Worm (Caenorhabditis elegans) whole organism, late embryonic: Measurements from ENCODE around the gene Y97E10AR.4.

Experiments used
- C08G9.2 ChIP-seq: sonication (generic microtip); optimal IDR thresholded peaks from 2 replicates; lab custom pipeline; 2016; ENCODE audit warnings: mild to moderate bottlenecking, missing genetic modification characterization, moderate library complexity, missing compliant biosample characterization
- C38D4.7 ChIP-seq: fragments of 200-800 bp; sonication (Bioruptor generic); optimal IDR thresholded peaks from 2 replicates; lab custom pipeline; 2018; ENCODE audit warnings: mild to moderate bottlenecking, missing genetic modification characterization, moderate library complexity, missing compliant biosample characterization
- F13H6.1 ChIP-seq: sonication (generic microtip); optimal IDR thresholded peaks from 2 replicates; lab custom pipeline; 2016; ENCODE audit warnings: missing genetic modification characterization, missing compliant biosample characterization
- K09A11.1 ChIP-seq: sonication (generic microtip); optimal IDR thresholded peaks from 2 replicates; lab custom pipeline; 2017; ENCODE audit warnings: antibody characterized with exemption, mild to moderate bottlenecking, missing genetic modification characterization, missing compliant biosample characterization; ENCODE audit not compliant: insufficient read depth
- ahr-1 ChIP-seq: sonication (generic microtip); optimal IDR thresholded peaks from 2 replicates; lab custom pipeline; 2016; ENCODE audit warnings: missing genetic modification characterization, missing compliant biosample characterization
- ceh-18 ChIP-seq: sonication (generic microtip); optimal IDR thresholded peaks from 2 replicates; lab custom pipeline; 2016; ENCODE audit warnings: missing genetic modification characterization, missing compliant biosample characterization
- ceh-22 ChIP-seq: sonication (generic microtip); optimal IDR thresholded peaks from 2 replicates; lab custom pipeline; 2017; ENCODE audit warnings: missing biosample characterization, missing genetic modification characterization
- ceh-24 ChIP-seq: sonication (generic microtip); optimal IDR thresholded peaks from 2 replicates; lab custom pipeline; 2016; ENCODE audit warnings: mild to moderate bottlenecking, missing genetic modification characterization, missing compliant biosample characterization
- ceh-30 ChIP-seq: fragments of 150-350 bp; optimal IDR thresholded peaks from 2 replicates; lab custom pipeline; 2014; ENCODE audit warnings: missing biosample characterization, missing genetic modification characterization
- ceh-45 ChIP-seq: fragments of 200-800 bp; sonication (Bioruptor generic); IDR thresholded peaks from 2 replicates; pipeline ENCODE4 v1.3.6; 2022; ENCODE audit warnings: missing genetic modification reagents, missing genetic modification characterization, missing compliant biosample characterization
- ceh-48 ChIP-seq: sonication (generic microtip); optimal IDR thresholded peaks from 2 replicates; lab custom pipeline; 2016; ENCODE audit warnings: missing genetic modification characterization, inconsistent platforms, missing compliant biosample characterization
- ceh-6 ChIP-seq: fragments of 200-800 bp; sonication (Bioruptor generic); optimal IDR thresholded peaks from 2 replicates; lab custom pipeline; 2018; ENCODE audit warnings: mild to moderate bottlenecking, missing genetic modification characterization, missing compliant biosample characterization
- ceh-9 ChIP-seq: sonication (generic microtip); optimal IDR thresholded peaks from 2 replicates; lab custom pipeline; 2016; ENCODE audit warnings: mild to moderate bottlenecking, missing genetic modification characterization, inconsistent platforms, missing compliant biosample characterization
- che-1 ChIP-seq: sonication (generic microtip); optimal IDR thresholded peaks from 2 replicates; lab custom pipeline; 2016; ENCODE audit warnings: mild to moderate bottlenecking, missing genetic modification characterization, missing compliant biosample characterization
- dmd-4 ChIP-seq: sonication (generic microtip); optimal IDR thresholded peaks from 2 replicates; lab custom pipeline; 2016; ENCODE audit warnings: borderline replicate concordance, missing genetic modification characterization, missing compliant biosample characterization
- dve-1 ChIP-seq: sonication (generic microtip); optimal IDR thresholded peaks from 2 replicates; lab custom pipeline; 2017; ENCODE audit warnings: antibody characterized with exemption, mild to moderate bottlenecking, missing genetic modification characterization, missing compliant biosample characterization
- elt-2 ChIP-seq: sonication (generic microtip); optimal IDR thresholded peaks from 2 replicates; lab custom pipeline; 2016; ENCODE audit warnings: missing genetic modification reagents, missing genetic modification characterization, missing compliant biosample characterization
- elt-4 ChIP-seq: sonication (generic microtip); optimal IDR thresholded peaks from 2 replicates; lab custom pipeline; 2016; ENCODE audit warnings: missing genetic modification characterization, missing compliant biosample characterization
- eyg-1 ChIP-seq: sonication (generic microtip); optimal IDR thresholded peaks from 2 replicates; lab custom pipeline; 2016; ENCODE audit warnings: missing genotype, missing genetic modification characterization, missing compliant biosample characterization
- fax-1 ChIP-seq: sonication (generic microtip); optimal IDR thresholded peaks from 2 replicates; lab custom pipeline; 2016; ENCODE audit warnings: missing genotype, missing genetic modification characterization, missing compliant biosample characterization
- fkh-10 ChIP-seq: fragments of 150-350 bp; optimal IDR thresholded peaks from 2 replicates; lab custom pipeline; 2014; ENCODE audit warnings: missing biosample characterization, missing genetic modification reagents, missing genetic modification characterization
- fkh-6 ChIP-seq: sonication (generic microtip); optimal IDR thresholded peaks from 2 replicates; lab custom pipeline; 2016; ENCODE audit warnings: missing genetic modification characterization, missing compliant biosample characterization
- hlh-15 ChIP-seq: sonication (generic microtip); optimal IDR thresholded peaks from 2 replicates; lab custom pipeline; 2016; ENCODE audit warnings: missing genetic modification characterization, missing compliant biosample characterization
- hlh-30 ChIP-seq: sonication (generic microtip); optimal IDR thresholded peaks from 2 replicates; lab custom pipeline; 2017; ENCODE audit warnings: antibody characterized with exemption, missing genetic modification characterization, missing compliant biosample characterization; ENCODE audit not compliant: insufficient read depth
- nhr-232 ChIP-seq: sonication (generic microtip); optimal IDR thresholded peaks from 2 replicates; lab custom pipeline; 2016; ENCODE audit warnings: missing genetic modification characterization, missing compliant biosample characterization
- pag-3 ChIP-seq: sonication (generic microtip); optimal IDR thresholded peaks from 2 replicates; lab custom pipeline; 2016; ENCODE audit warnings: missing compliant biosample characterization, missing genetic modification characterization, borderline replicate concordance
- pat-9 ChIP-seq: fragments of 200-800 bp; sonication (Bioruptor generic); optimal IDR thresholded peaks from 2 replicates; lab custom pipeline; 2018; ENCODE audit warnings: mild to moderate bottlenecking, missing genetic modification characterization, moderate library complexity, missing compliant biosample characterization
- pax-1 ChIP-seq: fragments of 150-350 bp; optimal IDR thresholded peaks from 2 replicates; lab custom pipeline; 2014; ENCODE audit warnings: missing biosample characterization, missing genetic modification characterization
- pqm-1 ChIP-seq: sonication (generic microtip); optimal IDR thresholded peaks from 2 replicates; lab custom pipeline; 2016; ENCODE audit warnings: missing genetic modification characterization, missing compliant biosample characterization
- sox-4 ChIP-seq: sonication (generic microtip); optimal IDR thresholded peaks from 2 replicates; lab custom pipeline; 2017; ENCODE audit warnings: mild to moderate bottlenecking, missing genetic modification characterization, inconsistent platforms, missing compliant biosample characterization
- syd-9 ChIP-seq: sonication (generic microtip); optimal IDR thresholded peaks from 2 replicates; lab custom pipeline; 2016; ENCODE audit warnings: mild to moderate bottlenecking, missing genetic modification characterization, moderate library complexity, missing compliant biosample characterization
- unc-55 ChIP-seq: sonication (generic microtip); optimal IDR thresholded peaks from 2 replicates; lab custom pipeline; 2017; ENCODE audit warnings: missing biosample characterization, missing genetic modification reagents, missing genetic modification characterization
- unc-86 ChIP-seq: sonication (generic microtip); optimal IDR thresholded peaks from 2 replicates; lab custom pipeline; 2016; ENCODE audit warnings: missing genetic modification characterization, missing compliant biosample characterization

Y97E10AR.4 gene

DNA sequence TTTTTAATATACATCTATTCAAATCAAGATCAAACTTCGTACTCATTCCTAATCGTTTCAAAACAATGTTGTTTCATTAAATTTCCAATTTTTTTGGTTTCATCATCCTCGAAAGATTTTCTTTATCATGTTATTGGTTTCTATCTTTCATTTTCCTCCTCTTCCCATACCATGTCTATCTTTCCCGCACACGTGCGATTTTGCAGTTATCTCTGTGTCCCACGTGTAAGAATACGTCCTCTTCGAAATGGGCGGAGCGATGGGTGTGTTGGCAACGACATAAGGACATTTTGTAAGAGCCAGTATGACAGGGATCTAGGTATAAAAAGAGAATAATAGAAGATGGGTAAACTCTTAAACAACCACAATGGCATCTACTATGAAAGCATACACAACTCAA, 16.3 kb upstream of the Y97E10AR.4 start, which contains the start of gene F43H9.4:
Gene F43H9.4, plus strand, starts transcription at position 366 of the 400 bp plus-strand sequence.
- TF ChIP-seq elt-4 (tag; lab: Kevin White, UChicago) (no peak), elt-2 (tag; lab: Kevin White, UChicago) (no peak), sox-4 (tag; lab: Kevin White, UChicago) (no peak), unc-55 (no peak), nhr-232 (tag; lab: Kevin White, UChicago) (no peak), unc-86 (tag; lab: Kevin White, UChicago) (no peak), pat-9 (no peak), C08G9.2 (tag; lab: Kevin White, UChicago) (no peak), C38D4.7 (GFP tag; lab: Kevin White, UChicago) (no peak), eyg-1 (tag; lab: Kevin White, UChicago) (no peak), ceh-30 (tag; lab: Kevin White, UChicago) (no peak), pqm-1 (tag; lab: Kevin White, UChicago) (no peak), fax-1 (tag; lab: Kevin White, UChicago) (no peak), hlh-15 (tag; lab: Kevin White, UChicago) (no peak), F13H6.1 (tag; lab: Kevin White, UChicago) (no peak), pax-1 (tag; lab: Kevin White, UChicago) (no peak), ceh-48 (tag; lab: Kevin White, UChicago) (no peak), ceh-24 (no peak)
- TF ChIP-seq, all 69 proteins: peak for 0

DNA sequence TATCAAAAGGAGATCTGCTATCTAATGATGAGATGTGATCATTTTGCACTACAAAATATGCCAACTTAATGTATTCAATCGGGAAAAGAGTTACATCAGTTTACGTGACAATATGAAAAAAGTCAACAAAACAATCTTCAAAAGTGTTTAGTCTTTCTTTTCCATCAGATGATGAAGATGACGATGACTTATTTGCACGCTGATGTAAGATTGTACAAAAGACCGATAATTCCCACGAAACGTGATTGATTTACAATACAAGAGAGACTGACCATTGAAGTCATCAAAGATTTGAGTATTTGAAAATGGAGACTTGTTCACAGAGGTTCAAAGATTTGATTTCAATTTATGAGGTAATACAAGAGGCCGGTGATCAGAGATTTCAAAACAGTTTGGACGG, 15.2 kb upstream of the Y97E10AR.4 start:
- TF ChIP-seq K09A11.1 (tag; lab: Kevin White, UChicago) (no peak), unc-55 (no peak), fkh-6 (tag; lab: Kevin White, UChicago) (no peak), ceh-24 (no peak), syd-9 (tag; lab: Kevin White, UChicago) (no peak), fkh-10 (GFP tag; lab: Kevin White, UChicago) (no peak), ceh-30 (tag; lab: Kevin White, UChicago) (no peak)

ce11 chrV:8024752-8025151, 14.7 kb upstream of the Y97E10AR.4 start, which contains the start of gene F43H9.3:
F43H9.3 (minus strand) TSS chrV:8024940.
- no peak for TF ChIP-seq ceh-22 (tag; lab: Kevin White, UChicago)

ce11 chrV:8022040-8022439, 12.0 kb upstream of the Y97E10AR.4 start, which contains the start of gene ech-3:
ech-3 (plus strand) TSS chrV:8022217.
- TF ChIP-seq dve-1 (tag; lab: Kevin White, UChicago): no peak
- TF ChIP-seq ceh-18: no peak
- TF ChIP-seq ceh-45: no peak
- TF ChIP-seq che-1 (tag; lab: Kevin White, UChicago): no peak
- no peak for TF ChIP-seq dmd-4 (tag; lab: Kevin White, UChicago)
- TF ChIP-seq fkh-6 (tag; lab: Kevin White, UChicago): no peak
- no peak for TF ChIP-seq fax-1 (tag; lab: Kevin White, UChicago)
- TF ChIP-seq ceh-6 (GFP tag; lab: Kevin White, UChicago): no peak
- TF ChIP-seq, all 69 proteins: peak for 0

- TF ChIP-seq hlh-30 (peak; percentile 18), ceh-24 (no peak), ahr-1 (tag; lab: Kevin White, UChicago) (no peak), ceh-9 (tag; lab: Kevin White, UChicago) (no peak)
Observed at ce11 chrV:8019783-8020182, 9.8 kb upstream of the Y97E10AR.4 start.

DNA sequence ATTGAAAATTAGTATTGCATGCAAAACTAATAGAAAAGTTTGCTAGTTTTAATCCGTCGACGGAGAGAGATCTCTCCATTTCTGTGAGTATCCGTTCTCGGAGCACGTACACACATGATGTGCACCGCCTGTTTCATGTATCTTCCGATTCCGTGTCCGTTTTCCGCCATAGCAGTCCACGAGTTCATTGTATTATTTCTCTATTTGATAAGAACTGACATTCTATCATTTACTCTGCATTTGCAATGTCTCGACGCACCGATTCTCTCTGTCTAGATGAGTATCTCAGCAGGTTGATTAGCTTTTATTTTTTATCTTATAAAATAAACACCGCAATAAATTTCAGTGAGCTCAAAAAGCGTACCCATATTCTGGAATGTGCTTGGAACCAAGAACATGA, 8.9 kb upstream of the Y97E10AR.4 start:
- no peak for TF ChIP-seq C08G9.2 (tag; lab: Kevin White, UChicago)
- TF ChIP-seq hlh-15 (tag; lab: Kevin White, UChicago): no peak
- TF ChIP-seq pag-3 (tag; lab: Kevin White, UChicago): no peak
